Worm (Caenorhabditis elegans) whole organism, L3 larva: ENCODE results near the gene irg-5.

Experiments
- R02D3.7 ChIP-seq: fragments of 150-350 bp; optimal IDR thresholded peaks from 2 replicates; lab custom pipeline; 2014; ENCODE audit warnings: missing biosample characterization, missing genetic modification characterization
- ZK546.5 ChIP-seq: sonication (generic microtip); optimal IDR thresholded peaks from 2 replicates; lab custom pipeline; 2017; ENCODE audit warnings: missing biosample characterization, missing genetic modification characterization
- aly-2 ChIP-seq: fragments of 150-350 bp; optimal IDR thresholded peaks from 2 replicates; lab custom pipeline; 2014; ENCODE audit warnings: missing biosample characterization, missing genetic modification characterization
- ama-1 ChIP-seq: fragments of 150-350 bp; optimal IDR thresholded peaks from 2 replicates; lab custom pipeline; 2018
- ceh-16 ChIP-seq: sonication (generic microtip); optimal IDR thresholded peaks from 2 replicates; lab custom pipeline; 2017; ENCODE audit warnings: missing biosample characterization, missing genetic modification characterization
- ceh-28 ChIP-seq: fragments of 150-350 bp; optimal IDR thresholded peaks from 2 replicates; lab custom pipeline; 2014; ENCODE audit warnings: missing biosample characterization, missing genetic modification reagents, missing genetic modification characterization
- ceh-82 ChIP-seq: fragments of 150-350 bp; optimal IDR thresholded peaks from 2 replicates; lab custom pipeline; 2014; ENCODE audit warnings: missing biosample characterization, missing genetic modification characterization
- ceh-9 ChIP-seq: sonication (generic microtip); optimal IDR thresholded peaks from 2 replicates; lab custom pipeline; 2018; ENCODE audit warnings: missing biosample characterization, missing genetic modification characterization
- daf-12 ChIP-seq: fragments of 150-350 bp; optimal IDR thresholded peaks from 2 replicates; lab custom pipeline; 2014; ENCODE audit warnings: missing biosample characterization, missing genetic modification reagents, missing genetic modification characterization
- egl-27 ChIP-seq: sonication (generic microtip); optimal IDR thresholded peaks from 4 replicates; lab custom pipeline; 2017; ENCODE audit warnings: missing biosample characterization, missing genetic modification reagents, missing genetic modification characterization
- egl-5 ChIP-seq: fragments of 150-350 bp; optimal IDR thresholded peaks from 2 replicates; lab custom pipeline; 2017; ENCODE audit warnings: missing biosample characterization, missing genetic modification reagents, missing genetic modification characterization, inconsistent platforms
- elt-1 ChIP-seq: fragments of 150-350 bp; optimal IDR thresholded peaks from 2 replicates; lab custom pipeline; 2014; ENCODE audit warnings: missing biosample characterization, missing genetic modification characterization
- elt-2 ChIP-seq: sonication (generic microtip); optimal IDR thresholded peaks from 2 replicates; lab custom pipeline; 2016; ENCODE audit warnings: missing genetic modification reagents, mild to moderate bottlenecking, missing genetic modification characterization, missing compliant biosample characterization
- elt-3 ChIP-seq, 3 experiments: fragments of 150-350 bp in 1 of 3; sonication (generic microtip) in 2 of 3; optimal IDR thresholded peaks; 2 replicates in 2 of 3; 4 replicates in 1 of 3; lab custom pipeline; 2014 to 2017; ENCODE audit warnings: missing biosample characterization in 3 of 3, missing genetic modification characterization in 3 of 3
- eor-1 ChIP-seq, 2 experiments: fragments of 150-350 bp; optimal IDR thresholded peaks; 2 replicates each; lab custom pipeline; 2014 to 2018; ENCODE audit warnings: missing biosample characterization in 2 of 2, missing genetic modification characterization in 2 of 2
- fkh-10 ChIP-seq: sonication (generic microtip); optimal IDR thresholded peaks from 2 replicates; lab custom pipeline; 2017; ENCODE audit warnings: missing biosample characterization, missing genetic modification reagents, missing genetic modification characterization
- fkh-2 ChIP-seq: fragments of 150-350 bp; optimal IDR thresholded peaks from 2 replicates; lab custom pipeline; 2014; ENCODE audit warnings: missing biosample characterization, missing genetic modification reagents, missing genetic modification characterization
- fos-1 ChIP-seq: fragments of 150-350 bp; optimal IDR thresholded peaks from 2 replicates; lab custom pipeline; 2014; ENCODE audit warnings: missing biosample characterization, missing genetic modification characterization
- hmg-11 ChIP-seq: sonication (generic microtip); optimal IDR thresholded peaks from 2 replicates; lab custom pipeline; 2016; ENCODE audit warnings: missing genetic modification characterization, missing compliant biosample characterization
- jun-1 ChIP-seq: fragments of 150-350 bp; optimal IDR thresholded peaks from 2 replicates; lab custom pipeline; 2014; ENCODE audit warnings: missing biosample characterization, missing genetic modification reagents, missing genetic modification characterization
- lin-15B ChIP-seq: fragments of 150-350 bp; optimal IDR thresholded peaks from 2 replicates; lab custom pipeline; 2014; ENCODE audit warnings: missing biosample characterization, missing genetic modification characterization
- lin-39 ChIP-seq: fragments of 150-350 bp; optimal IDR thresholded peaks from 2 replicates; lab custom pipeline; 2018; ENCODE audit warnings: missing biosample characterization, missing genetic modification reagents, missing genetic modification characterization
- lsy-12 ChIP-seq: sonication (generic microtip); optimal IDR thresholded peaks from 2 replicates; lab custom pipeline; 2016; ENCODE audit warnings: mild to moderate bottlenecking, missing genetic modification characterization, missing compliant biosample characterization
- mdl-1 ChIP-seq: fragments of 150-350 bp; optimal IDR thresholded peaks from 2 replicates; lab custom pipeline; 2014; ENCODE audit warnings: missing biosample characterization, missing genetic modification characterization
- mml-1 ChIP-seq: fragments of 150-350 bp; sonication (generic microtip); optimal IDR thresholded peaks from 3 replicates; lab custom pipeline; 2014; ENCODE audit warnings: missing biosample characterization, missing genetic modification characterization
- nfya-1 ChIP-seq: sonication (generic microtip); optimal IDR thresholded peaks from 2 replicates; lab custom pipeline; 2017; ENCODE audit warnings: missing genetic modification characterization, mild to moderate bottlenecking, missing compliant biosample characterization, antibody characterized with exemption, moderate library complexity; ENCODE audit not compliant: insufficient read depth
- nhr-11 ChIP-seq: fragments of 150-350 bp; optimal IDR thresholded peaks from 2 replicates; lab custom pipeline; 2014; ENCODE audit warnings: missing biosample characterization, missing genetic modification characterization
- nhr-12 ChIP-seq: fragments of 150-350 bp; optimal IDR thresholded peaks from 2 replicates; lab custom pipeline; 2014; ENCODE audit warnings: missing biosample characterization, missing genetic modification characterization
- nhr-23 ChIP-seq: fragments of 150-350 bp; optimal IDR thresholded peaks from 2 replicates; lab custom pipeline; 2014; ENCODE audit warnings: missing biosample characterization, missing genetic modification reagents, missing genetic modification characterization
- nhr-237 ChIP-seq: fragments of 150-350 bp; optimal IDR thresholded peaks from 2 replicates; lab custom pipeline; 2014; ENCODE audit warnings: missing biosample characterization, missing genetic modification characterization
- nhr-25 ChIP-seq: sonication (generic microtip); optimal IDR thresholded peaks from 2 replicates; lab custom pipeline; 2017; ENCODE audit warnings: missing biosample characterization, missing genetic modification characterization
- nhr-28 ChIP-seq: fragments of 150-350 bp; optimal IDR thresholded peaks from 2 replicates; lab custom pipeline; 2014; ENCODE audit warnings: missing biosample characterization, missing genetic modification characterization
- nhr-43 ChIP-seq: sonication (generic microtip); optimal IDR thresholded peaks from 2 replicates; lab custom pipeline; 2016; ENCODE audit warnings: mild to moderate bottlenecking, missing genetic modification characterization, missing compliant biosample characterization; ENCODE audit not compliant: poor library complexity, severe bottlenecking
- nhr-67 ChIP-seq: fragments of 150-350 bp; optimal IDR thresholded peaks from 2 replicates; lab custom pipeline; 2014; ENCODE audit warnings: missing biosample characterization, missing genetic modification characterization
- nhr-76 ChIP-seq: fragments of 150-350 bp; sonication (generic microtip); optimal IDR thresholded peaks from 5 replicates; lab custom pipeline; 2014; ENCODE audit warnings: missing biosample characterization, missing genetic modification characterization
- nhr-77 ChIP-seq: fragments of 150-350 bp; optimal IDR thresholded peaks from 2 replicates; lab custom pipeline; 2014; ENCODE audit warnings: missing biosample characterization, missing genetic modification characterization
- pha-4 ChIP-seq: fragments of 150-350 bp; optimal IDR thresholded peaks from 2 replicates; lab custom pipeline; 2014; ENCODE audit warnings: missing biosample characterization, missing genetic modification reagents, missing genetic modification characterization
- pqm-1 ChIP-seq: fragments of 150-350 bp; optimal IDR thresholded peaks from 2 replicates; lab custom pipeline; 2017; ENCODE audit warnings: missing biosample characterization, missing genetic modification characterization, inconsistent platforms
- sea-2 ChIP-seq: fragments of 150-350 bp; sonication (generic microtip); optimal IDR thresholded peaks from 4 replicates; lab custom pipeline; 2014; ENCODE audit warnings: missing biosample characterization, missing genetic modification reagents, missing genetic modification characterization
- skn-1 ChIP-seq: fragments of 150-350 bp; optimal IDR thresholded peaks from 2 replicates; lab custom pipeline; 2014; ENCODE audit warnings: missing biosample characterization, missing genetic modification characterization
- snpc-4 ChIP-seq: fragments of 150-350 bp; optimal IDR thresholded peaks from 2 replicates; lab custom pipeline; 2014; ENCODE audit warnings: missing biosample characterization, missing genetic modification characterization
- tbx-2 ChIP-seq: sonication (generic microtip); optimal IDR thresholded peaks from 2 replicates; lab custom pipeline; 2016; ENCODE audit warnings: mild to moderate bottlenecking, missing genetic modification characterization, missing compliant biosample characterization
- unc-39 ChIP-seq: sonication (generic microtip); optimal IDR thresholded peaks from 4 replicates; lab custom pipeline; 2017; ENCODE audit warnings: missing biosample characterization, missing genetic modification characterization
- unc-62 ChIP-seq: fragments of 150-350 bp; sonication (generic microtip); optimal IDR thresholded peaks from 4 replicates; lab custom pipeline; 2014; ENCODE audit warnings: missing biosample characterization, missing genetic modification reagents, missing genetic modification characterization
- zag-1 ChIP-seq: fragments of 150-350 bp; optimal IDR thresholded peaks from 2 replicates; lab custom pipeline; 2014; ENCODE audit warnings: missing biosample characterization, missing genetic modification characterization
- ztf-11 ChIP-seq: fragments of 150-350 bp; optimal IDR thresholded peaks from 2 replicates; lab custom pipeline; 2014; ENCODE audit warnings: missing biosample characterization, missing genetic modification characterization
- ztf-4 ChIP-seq: fragments of 150-350 bp; optimal IDR thresholded peaks from 2 replicates; lab custom pipeline; 2014; ENCODE audit warnings: missing biosample characterization, missing genetic modification characterization

irg-5 gene

ce11 chrV:13738374-13738773 lies at the start of gene irg-5:
irg-5 (minus strand) TSS chrV:13738474.
- TF ChIP-seq elt-2 (tag; lab: Kevin White, UChicago) (no peak), snpc-4 (tag; lab: Kevin White, UChicago) (no peak), elt-1 (no peak), jun-1 (no peak), ZK546.5 (no peak), lsy-12 (no peak), pqm-1 (no peak), fos-1 (tag; lab: Kevin White, UChicago) (no peak), ztf-4 (tag; lab: Kevin White, UChicago) (no peak), ceh-28 (tag; lab: Kevin White, UChicago) (no peak), ceh-82 (tag; lab: Kevin White, UChicago) (no peak), pha-4 (tag; lab: Kevin White, UChicago) (no peak), nhr-43 (tag; lab: Kevin White, UChicago) (no peak), ceh-9 (tag; lab: Kevin White, UChicago) (no peak), lin-39 (tag; lab: Kevin White, UChicago) (no peak)

DNA sequence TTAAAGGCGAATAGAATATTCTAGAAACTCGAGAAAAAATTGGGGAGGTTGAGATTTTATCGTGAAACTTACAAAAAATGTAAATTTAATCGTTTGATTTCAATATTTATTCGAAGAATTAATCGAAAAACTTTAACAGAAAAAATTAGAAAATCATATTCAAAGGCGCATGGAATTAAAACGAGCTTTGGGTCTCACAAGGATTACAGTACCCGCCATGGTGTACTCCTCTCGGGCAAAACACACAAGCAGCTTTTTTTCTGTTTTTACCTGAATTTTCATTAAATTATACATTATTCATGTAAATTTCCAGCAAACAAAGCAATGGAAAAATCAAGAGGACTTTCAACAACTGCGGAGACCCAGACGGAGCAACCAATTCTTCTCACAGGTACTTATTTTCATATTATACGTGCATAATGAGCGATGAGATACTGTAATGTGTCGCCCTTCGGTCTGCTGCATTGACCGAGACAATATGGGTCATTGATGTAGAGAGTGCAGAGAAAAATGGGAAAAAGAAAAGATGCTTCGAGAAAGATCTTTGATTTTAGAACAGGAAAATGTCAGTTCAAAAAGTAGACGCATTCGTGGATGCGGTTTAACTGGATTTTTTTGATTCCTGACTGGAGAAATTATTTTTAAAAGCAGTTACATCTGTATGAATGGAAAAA lies 49.1 kb upstream of the irg-5 start, which contains the start of the genes F53C11.4 and F53C11.5:
F53C11.4 (minus strand) TSS at position 128 of the 674 bp plus-strand sequence.
F53C11.5 (plus strand) TSS at position 325 of the 674 bp plus-strand sequence.
- TF ChIP-seq pqm-1 (peak; percentile 46), ceh-82 (tag; lab: Kevin White, UChicago) (no peak), nhr-12 (no peak), egl-5 (tag; lab: Kevin White, UChicago) (no peak), mdl-1 (tag; lab: Kevin White, UChicago) (no peak), skn-1 (no peak), nhr-237 (tag; lab: Kevin White, UChicago) (no peak), ztf-4 (tag; lab: Kevin White, UChicago) (no peak), snpc-4 (tag; lab: Kevin White, UChicago) (no peak), nhr-23 (tag; lab: Kevin White, UChicago) (peak; percentile 91), jun-1 (peak; percentile 66), fos-1 (tag; lab: Kevin White, UChicago) (no peak), elt-3 (tag; optimal IDR thresholded peaks at IDR 0.05; lab: Kevin White, UChicago) (no peak), R02D3.7 (tag; lab: Kevin White, UChicago) (no peak), egl-27 (no peak), ceh-9 (tag; lab: Kevin White, UChicago) (no peak), fkh-2 (tag; lab: Kevin White, UChicago) (no peak), lsy-12 (peak; percentile 36), nhr-43 (tag; lab: Kevin White, UChicago) (no peak), elt-2 (tag; lab: Kevin White, UChicago) (peak; percentile 69), ceh-16 (no peak), unc-62 (GFP tag; lab: Kevin White, UChicago) (no peak), ztf-11 (no peak), nhr-67 (tag; lab: Kevin White, UChicago) (no peak), fkh-10 (GFP tag; lab: Kevin White, UChicago) (no peak), daf-12 (tag; lab: Kevin White, UChicago) (no peak), nhr-28 (tag; lab: Kevin White, UChicago) (no peak), eor-1 (tag; optimal IDR thresholded peaks at IDR 0.05; lab: Kevin White, UChicago) (no peak), pha-4 (tag; lab: Kevin White, UChicago) (peak; percentile 88), ceh-28 (tag; lab: Kevin White, UChicago) (peak; percentile 30), ama-1 (lab: Kevin White, UChicago) (peak; percentile 29), nhr-25 (tag; lab: Kevin White, UChicago) (no peak), hmg-11 (peak; percentile 3), sea-2 (GFP tag; lab: Kevin White, UChicago) (no peak), nfya-1 (peak; percentile 45), mml-1 (tag; lab: Kevin White, UChicago) (no peak), elt-1 (no peak), ZK546.5 (no peak), lin-15B (tag; lab: Kevin White, UChicago) (peak; percentile 3), lin-39 (tag; lab: Kevin White, UChicago) (peak; percentile 48), unc-39 (tag; lab: Kevin White, UChicago) (no peak), tbx-2 (tag; lab: Kevin White, UChicago) (no peak), nhr-11 (no peak), aly-2 (tag; lab: Kevin White, UChicago) (no peak), nhr-77 (no peak), zag-1 (tag; lab: Kevin White, UChicago) (no peak), nhr-76 (tag; lab: Kevin White, UChicago) (no peak)
